Worm (Caenorhabditis elegans) whole organism, midembryonic: Measurements from ENCODE around the gene F54D5.3.

Experiments
- T22C8.4 ChIP-seq: fragments of 200-800 bp; sonication (Bioruptor generic); IDR thresholded peaks from 2 replicates; pipeline ENCODE4 v1.3.6; 2022; ENCODE audit warnings: missing genetic modification characterization, missing compliant biosample characterization
- flt-1 ChIP-seq: fragments of 200-800 bp; sonication (Bioruptor generic); IDR thresholded peaks from 2 replicates; pipeline ENCODE4 v1.3.6; 2022; ENCODE audit warnings: missing genetic modification characterization, missing compliant biosample characterization
- ref-1 ChIP-seq: fragments of 200-800 bp; sonication (Bioruptor generic); conservative IDR thresholded peaks from 2 replicates; pipeline ENCODE4 v1.3.6; 2022; ENCODE audit warnings: missing genetic modification reagents, missing genetic modification characterization, missing compliant biosample characterization
- ztf-23 ChIP-seq: fragments of 200-800 bp; sonication (Bioruptor generic); IDR thresholded peaks from 2 replicates; pipeline ENCODE4 v1.3.6; 2022; ENCODE audit warnings: missing genetic modification reagents, missing genetic modification characterization, missing compliant biosample characterization

DNA sequence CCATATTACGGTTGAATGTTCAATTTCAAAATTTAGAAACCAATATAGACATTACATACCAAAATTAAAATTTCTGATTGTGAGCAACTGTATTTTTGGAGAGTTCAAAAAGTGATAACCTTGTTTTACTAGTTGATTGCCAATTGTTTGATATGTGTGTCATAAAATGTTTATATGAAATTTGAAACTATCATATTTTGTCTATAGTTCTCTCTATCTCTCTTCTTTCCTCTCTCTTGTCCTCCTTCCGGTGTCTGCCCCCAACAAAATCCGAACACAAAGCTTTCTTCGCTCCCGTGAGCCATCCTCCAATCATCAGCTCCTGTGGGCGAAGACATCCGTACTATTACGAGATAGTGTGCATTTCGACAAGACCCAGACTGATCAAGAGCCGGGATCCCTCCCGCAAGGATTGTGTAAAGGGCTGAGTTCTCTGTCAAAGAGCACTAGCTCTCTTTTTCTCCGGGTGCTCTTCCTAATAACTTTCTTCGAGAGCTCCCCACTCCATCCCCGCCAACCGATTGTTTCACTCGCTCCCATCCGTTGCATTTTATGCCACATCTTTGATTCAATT lies 30.9 kb downstream of the F54D5.3 start:
- TF ChIP-seq flt-1 (GFP tag; lab: Robert Waterston, UW) (no peak), ztf-23 (no peak), ref-1 (GFP tag; lab: Robert Waterston, UW) (no peak), T22C8.4 (no peak)
